Fruit fly (Drosophila melanogaster): Measurements from ENCODE around the gene CG33509.

The CG33509 gene

DNA sequence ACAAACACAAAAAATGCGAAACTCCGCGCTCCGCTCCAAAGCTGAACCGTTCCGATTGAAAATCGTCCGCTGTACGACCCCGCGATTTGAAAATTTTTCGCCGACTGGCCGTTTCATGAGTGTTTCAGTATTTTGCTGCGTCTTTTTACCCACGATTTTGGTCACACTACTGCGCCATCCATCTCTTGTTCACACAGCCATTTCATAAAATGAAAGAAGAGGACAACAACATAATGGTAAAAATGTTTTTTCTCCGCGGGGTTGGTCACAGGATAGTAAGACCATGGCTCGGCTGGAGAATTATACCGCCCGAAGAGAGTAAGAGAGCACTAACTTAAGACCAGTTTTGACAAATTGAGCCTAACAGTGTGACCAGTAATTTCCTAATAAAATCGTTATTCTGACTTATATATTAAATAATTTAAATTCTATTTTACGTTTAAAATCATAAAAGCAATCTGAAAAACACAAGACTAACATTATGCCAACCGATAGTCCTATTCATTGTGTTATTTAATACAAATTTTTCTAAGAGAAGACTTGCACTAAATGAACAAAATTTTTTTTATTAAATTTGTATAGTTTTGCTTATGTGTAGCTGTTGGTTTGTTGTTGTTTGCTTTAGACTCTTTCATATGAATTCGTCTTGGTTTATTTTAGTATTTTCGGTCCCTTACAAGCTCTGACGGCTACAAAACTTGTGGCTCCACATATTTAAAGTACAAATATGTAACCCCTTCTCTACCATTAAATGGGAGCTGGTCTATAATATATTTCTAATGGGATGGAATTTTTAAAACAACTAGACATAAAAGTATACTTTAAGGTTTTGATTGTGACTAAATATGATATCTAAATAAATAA, 34.2 kb downstream of the CG33509 start, which contains the start of gene CG42238 (continued):
- no peak for TF ChIP-seq tx (GFP tag; optimal IDR thresholded peaks at IDR 0.05)
- TF ChIP-seq CG8944 (GFP tag; optimal IDR thresholded peaks at IDR 0.05), result no peak
- TF ChIP-seq zfh1 (GFP tag; IDR thresholded peaks at IDR 0.05), result peak; percentile 27; the same call in 1 of the 3 replicates
- TF ChIP-seq CG5180 (GFP tag; optimal IDR thresholded peaks at IDR 0.05), result no peak
- TF ChIP-seq hkb (optimal IDR thresholded peaks at IDR 0.05), result no peak
- TF ChIP-seq hkb (GFP tag; IDR thresholded peaks at IDR 0.05), result peak; percentile 3; the same call in 1 of the 2 replicates
- no peak for TF ChIP-seq CG12219 (GFP tag; optimal IDR thresholded peaks at IDR 0.05)
- TF ChIP-seq BEAF-32 (GFP tag; optimal IDR thresholded peaks at IDR 0.05), result peak; percentile 36
- TF ChIP-seq CG13775 (GFP tag; optimal IDR thresholded peaks at IDR 0.05), result no peak
- peak; percentile 95 for TF ChIP-seq CG9797 (GFP tag; optimal IDR thresholded peaks at IDR 0.05)
- TF ChIP-seq HmgZ (tag; optimal IDR thresholded peaks at IDR 0.05), result peak; percentile 54
- TF ChIP-seq Atf3 (GFP tag; optimal IDR thresholded peaks at IDR 0.05), result no peak
- peak; percentile 5 for TF ChIP-seq mirr (GFP tag; optimal IDR thresholded peaks at IDR 0.05)
- TF ChIP-seq gem (tag; optimal IDR thresholded peaks at IDR 0.05), result peak; percentile 0
- TF ChIP-seq bbx (GFP tag; IDR thresholded peaks at IDR 0.05; ENCODE audit: partially characterized antibody), result peak; percentile 55
- peak; percentile 3 for TF ChIP-seq CG18599 (GFP tag; optimal IDR thresholded peaks at IDR 0.05)
- TF ChIP-seq zfh2 (GFP tag; optimal IDR thresholded peaks at IDR 0.05), result peak; percentile 9
- TF ChIP-seq CG3281 (GFP tag; optimal IDR thresholded peaks at IDR 0.05), result no peak
- TF ChIP-seq sug (tag; optimal IDR thresholded peaks at IDR 0.05), result no peak
- TF ChIP-seq CG30020 (tag; optimal IDR thresholded peaks at IDR 0.05), result peak; percentile 21
- TF ChIP-seq CG7357 (GFP tag; IDR thresholded peaks at IDR 0.05), result no peak
- TF ChIP-seq CG8924 (tag; optimal IDR thresholded peaks at IDR 0.05), result no peak
- TF ChIP-seq CoRest (tag; optimal IDR thresholded peaks at IDR 0.05), result peak; percentile 24
- no peak for TF ChIP-seq CG7839 (tag; optimal IDR thresholded peaks at IDR 0.05)
- no peak for TF ChIP-seq psq (GFP tag; optimal IDR thresholded peaks at IDR 0.05)
- no peak for TF ChIP-seq MTF-1 (GFP tag; optimal IDR thresholded peaks at IDR 0.05; ENCODE audit: borderline replicate concordance)
- no peak for TF ChIP-seq CG18764 (GFP tag; optimal IDR thresholded peaks at IDR 0.05)
- no peak for TF ChIP-seq CG17385 (GFP tag; optimal IDR thresholded peaks at IDR 0.05)
- no peak for TF ChIP-seq mld (GFP tag; IDR thresholded peaks at IDR 0.05; ENCODE audit: partially characterized antibody)
- TF ChIP-seq zen2 (GFP tag; IDR thresholded peaks at IDR 0.05; ENCODE audit: partially characterized antibody), result 0 out of 3 replicates have a peak, but pooled peaks have one; percentile 16
- TF ChIP-seq CG17829 (tag; optimal IDR thresholded peaks at IDR 0.05), result no peak
- TF ChIP-seq CG14710 (tag; optimal IDR thresholded peaks at IDR 0.05), result peak; percentile 57
- peak; percentile 61 for TF ChIP-seq vvl (GFP tag; IDR thresholded peaks at IDR 0.05)
- no peak for TF ChIP-seq sima (GFP tag; optimal IDR thresholded peaks at IDR 0.05)
- peak; percentile 46 for TF ChIP-seq CG12659 (GFP tag; optimal IDR thresholded peaks at IDR 0.05)
- TF ChIP-seq CG4730 (GFP tag; IDR thresholded peaks at IDR 0.05), result no peak
- peak; percentile 43; the same call in 1 of the 2 replicates for TF ChIP-seq tna (GFP tag; IDR thresholded peaks at IDR 0.05; ENCODE audit: partially characterized antibody)
- TF ChIP-seq ewg (GFP tag; optimal IDR thresholded peaks at IDR 0.05), result no peak
- peak; percentile 30 for TF ChIP-seq CG8290 (GFP tag; optimal IDR thresholded peaks at IDR 0.05)
- TF ChIP-seq CG8290 (tag; optimal IDR thresholded peaks at IDR 0.05), result peak; percentile 6 to 74
- TF ChIP-seq CG4617 (GFP tag; optimal IDR thresholded peaks at IDR 0.05; ENCODE audit: borderline replicate concordance), result no peak
- no peak for TF ChIP-seq Sox102F (GFP tag; optimal IDR thresholded peaks at IDR 0.05)
- TF ChIP-seq ash1 (GFP tag; optimal IDR thresholded peaks at IDR 0.05), result peak; percentile 55
- TF ChIP-seq btn (GFP tag; optimal IDR thresholded peaks at IDR 0.05), result no peak
- no peak for TF ChIP-seq MESR4 (GFP tag; optimal IDR thresholded peaks at IDR 0.05)
- peak; percentile 34; the same call in 1 of the 2 replicates for TF ChIP-seq CG1024 (GFP tag; IDR thresholded peaks at IDR 0.05)
- TF ChIP-seq cg (GFP tag; optimal IDR thresholded peaks at IDR 0.05), result no peak
- TF ChIP-seq oc (tag; optimal IDR thresholded peaks at IDR 0.05), result no peak
